Fruit fly (Drosophila melanogaster) whole organism, embryonic: ENCODE results near the gene Polr3H.
A peak's percentile ranks its signal among the peaks of the same experiment; 100 is the strongest.

ENCODE experiments used
- Atf-2 ChIP-seq: fragments of 200-800 bp; sonication (Bioruptor generic); optimal IDR thresholded peaks from 2 replicates; lab custom pipeline; 2016; ENCODE audit warnings: missing biosample characterization, missing genetic modification characterization
- CG10321 ChIP-seq: fragments of 200-800 bp; sonication (Bioruptor generic); IDR thresholded peaks from 2 replicates; pipeline ENCODE4 v1.3.6; 2022; ENCODE audit warnings: missing biosample characterization, missing genetic modification characterization
- CG10431 ChIP-seq: fragments of 200-800 bp; sonication (Bioruptor generic); optimal IDR thresholded peaks from 3 replicates; lab custom pipeline; 2018; ENCODE audit warnings: missing biosample characterization, mild to moderate bottlenecking, missing genetic modification characterization
- CG11247 ChIP-seq: fragments of 200-800 bp; sonication (Bioruptor generic); IDR thresholded peaks from 2 replicates; pipeline ENCODE4 v1.3.6; 2022; ENCODE audit warnings: missing biosample characterization, missing genetic modification characterization
- CG1233 ChIP-seq: fragments of 200-800 bp; sonication (Bioruptor generic); optimal IDR thresholded peaks from 4 replicates; lab custom pipeline; 2018; ENCODE audit warnings: missing biosample characterization, mild to moderate bottlenecking, missing genetic modification characterization
- CG13296 ChIP-seq: fragments of 200-800 bp; sonication (Bioruptor generic); optimal IDR thresholded peaks from 3 replicates; lab custom pipeline; 2018; ENCODE audit warnings: missing biosample characterization, mild to moderate bottlenecking, missing genetic modification characterization
- CG15073 ChIP-seq: fragments of 200-800 bp; sonication (Bioruptor generic); optimal IDR thresholded peaks from 2 replicates; lab custom pipeline; 2016; ENCODE audit warnings: missing biosample characterization, missing genetic modification characterization
- CG1529 ChIP-seq: fragments of 200-800 bp; sonication (Bioruptor generic); optimal IDR thresholded peaks from 3 replicates; lab custom pipeline; 2018; ENCODE audit warnings: missing biosample characterization, missing genetic modification characterization
- CG15696 ChIP-seq: fragments of 200-800 bp; sonication (Bioruptor generic); optimal IDR thresholded peaks from 2 replicates; lab custom pipeline; 2019; ENCODE audit warnings: missing biosample characterization, mild to moderate bottlenecking, missing genetic modification characterization, moderate library complexity
- CG1647 ChIP-seq: fragments of 200-800 bp; sonication (Bioruptor generic); optimal IDR thresholded peaks from 3 replicates; lab custom pipeline; 2016; ENCODE audit warnings: missing biosample characterization, missing genetic modification characterization
- CG16813 ChIP-seq: fragments of 200-800 bp; sonication (Bioruptor generic); IDR thresholded peaks from 3 replicates; pipeline ENCODE4 v1.3.6; 2022; ENCODE audit warnings: missing biosample characterization, missing genetic modification characterization; ENCODE audit not compliant: partially characterized antibody
- CG16863 ChIP-seq: fragments of 200-800 bp; sonication (Bioruptor generic); optimal IDR thresholded peaks from 3 replicates; lab custom pipeline; 2016; ENCODE audit warnings: missing biosample characterization, missing genetic modification characterization
- CG17912 ChIP-seq: fragments of 200-800 bp; sonication (Bioruptor generic); optimal IDR thresholded peaks from 2 replicates; lab custom pipeline; 2018; ENCODE audit warnings: missing biosample characterization, mild to moderate bottlenecking, missing genetic modification characterization
- CG2889 ChIP-seq: fragments of 200-800 bp; sonication (Bioruptor generic); IDR thresholded peaks from 3 replicates; pipeline ENCODE4 v1.3.6; 2022; ENCODE audit warnings: missing biosample characterization, missing genetic modification characterization
- CG30431 ChIP-seq: fragments of 200-800 bp; sonication (Bioruptor generic); optimal IDR thresholded peaks from 2 replicates; lab custom pipeline; 2017; ENCODE audit warnings: missing biosample characterization, missing genetic modification characterization
- CG33557 ChIP-seq: fragments of 200-800 bp; sonication (Bioruptor generic); optimal IDR thresholded peaks from 2 replicates; lab custom pipeline; 2019; ENCODE audit warnings: missing biosample characterization, mild to moderate bottlenecking, missing genetic modification characterization, moderate library complexity
- CG42726 ChIP-seq: fragments of 200-800 bp; sonication (Bioruptor generic); IDR thresholded peaks from 2 replicates; pipeline ENCODE4 v1.3.6; 2022; ENCODE audit warnings: missing biosample characterization, missing genetic modification characterization; ENCODE audit not compliant: partially characterized antibody
- CG4282 ChIP-seq: fragments of 200-800 bp; sonication (Bioruptor generic); optimal IDR thresholded peaks from 2 replicates; lab custom pipeline; 2016; ENCODE audit warnings: missing biosample characterization, missing genetic modification characterization
- CG4360 ChIP-seq: fragments of 200-800 bp; sonication (Bioruptor generic); IDR thresholded peaks from 2 replicates; pipeline ENCODE4 v1.3.6; 2022; ENCODE audit warnings: missing biosample characterization, missing genetic modification characterization
- CG6175 ChIP-seq: fragments of 200-800 bp; sonication (Bioruptor generic); IDR thresholded peaks from 3 replicates; pipeline ENCODE4 v1.3.6; 2022; ENCODE audit warnings: missing biosample characterization, missing genetic modification characterization
- CG8290 ChIP-seq, 3 experiments: fragments of 200-800 bp; sonication (Bioruptor generic); optimal IDR thresholded peaks; 2 replicates each; lab custom pipeline; 2016 to 2019; ENCODE audit warnings: missing biosample characterization in 3 of 3, missing genetic modification characterization in 3 of 3, mild to moderate bottlenecking in 2 of 3, moderate library complexity in 1 of 3
- CG8944 ChIP-seq: fragments of 200-800 bp; sonication (Bioruptor generic); optimal IDR thresholded peaks from 3 replicates; lab custom pipeline; 2016; ENCODE audit warnings: missing biosample characterization, missing genetic modification characterization
- Dip2 ChIP-seq: fragments of 200-800 bp; sonication (Bioruptor generic); IDR thresholded peaks from 2 replicates; pipeline ENCODE4 v1.3.6; 2022; ENCODE audit warnings: missing biosample characterization, missing genetic modification characterization
- Drgx ChIP-seq: fragments of 200-800 bp; sonication (Bioruptor generic); IDR thresholded peaks from 2 replicates; pipeline ENCODE4 v1.3.6; 2022; ENCODE audit warnings: missing biosample characterization, missing genetic modification characterization
- Ets97D ChIP-seq: fragments of 200-800 bp; sonication (Bioruptor generic); optimal IDR thresholded peaks from 3 replicates; lab custom pipeline; 2016; ENCODE audit warnings: missing biosample characterization, missing genetic modification characterization
- Fer3 ChIP-seq: fragments of 200-800 bp; sonication (Bioruptor generic); optimal IDR thresholded peaks from 2 replicates; lab custom pipeline; 2018; ENCODE audit warnings: missing biosample characterization, mild to moderate bottlenecking, missing genetic modification characterization, moderate library complexity
- HLH54F ChIP-seq: fragments of 200-800 bp; sonication (Bioruptor generic); optimal IDR thresholded peaks from 3 replicates; lab custom pipeline; 2016; ENCODE audit warnings: missing biosample characterization, missing genetic modification characterization
- HmgD ChIP-seq: fragments of 200-800 bp; sonication (Bioruptor generic); optimal IDR thresholded peaks from 3 replicates; lab custom pipeline; 2016; ENCODE audit warnings: missing biosample characterization, missing genetic modification characterization
- Optix ChIP-seq: fragments of 200-800 bp; sonication (Bioruptor generic); IDR thresholded peaks from 3 replicates; pipeline ENCODE4 v1.3.6; 2022; ENCODE audit warnings: missing biosample characterization, missing genetic modification characterization
- Sox100B ChIP-seq: fragments of 200-800 bp; sonication (Bioruptor generic); optimal IDR thresholded peaks from 3 replicates; lab custom pipeline; 2018; ENCODE audit warnings: missing biosample characterization, mild to moderate bottlenecking, missing genetic modification characterization
- Sry-β ChIP-seq: fragments of 200-800 bp; sonication (Bioruptor generic); optimal IDR thresholded peaks from 2 replicates; lab custom pipeline; 2018; ENCODE audit warnings: missing biosample characterization, mild to moderate bottlenecking, missing genetic modification characterization, moderate library complexity
- TFAM ChIP-seq: fragments of 200-800 bp; sonication (Bioruptor generic); optimal IDR thresholded peaks from 2 replicates; lab custom pipeline; 2017; ENCODE audit warnings: missing biosample characterization, missing genetic modification characterization, inconsistent platforms
- Trl ChIP-seq, 3 experiments: fragments of >200 bp in 2 of 3; fragments of 200-800 bp in 1 of 3; sonication (Bioruptor generic) in 1 of 3; optimal IDR thresholded peaks; 2 replicates in 1 of 3; 3 replicates in 2 of 3; lab custom pipeline; 2016 to 2017; ENCODE audit warnings: missing biosample characterization in 1 of 3, missing genetic modification characterization in 1 of 3
- btn ChIP-seq: fragments of 200-800 bp; sonication (Bioruptor generic); optimal IDR thresholded peaks from 2 replicates; lab custom pipeline; 2016; ENCODE audit warnings: missing biosample characterization, missing genetic modification characterization
- caup ChIP-seq: fragments of 200-800 bp; sonication (Bioruptor generic); optimal IDR thresholded peaks from 3 replicates; lab custom pipeline; 2017; ENCODE audit warnings: missing biosample characterization, mild to moderate bottlenecking, missing genetic modification characterization, moderate library complexity; ENCODE audit not compliant: severe bottlenecking
- croc ChIP-seq: fragments of 200-800 bp; sonication (Bioruptor generic); conservative IDR thresholded peaks from 3 replicates; pipeline ENCODE4 v1.3.6; 2022; ENCODE audit warnings: missing biosample characterization, missing genetic modification characterization
- crol ChIP-seq: fragments of 200-800 bp; sonication (Bioruptor generic); IDR thresholded peaks from 2 replicates; pipeline ENCODE4 v1.3.6; 2022; ENCODE audit warnings: missing biosample characterization, missing genetic modification characterization
- dan ChIP-seq: fragments of 200-800 bp; sonication (Bioruptor generic); IDR thresholded peaks from 2 replicates; pipeline ENCODE4 v1.3.6; 2022; ENCODE audit warnings: missing biosample characterization, missing genetic modification characterization
- fd96Cb ChIP-seq: fragments of 200-800 bp; sonication (Bioruptor generic); optimal IDR thresholded peaks from 2 replicates; lab custom pipeline; 2018; ENCODE audit warnings: missing biosample characterization, mild to moderate bottlenecking, missing genetic modification characterization, moderate library complexity
- fru ChIP-seq: fragments of >200 bp; optimal IDR thresholded peaks from 2 replicates; lab custom pipeline; 2017
- hbn ChIP-seq: fragments of 200-800 bp; sonication (Bioruptor generic); IDR thresholded peaks from 2 replicates; pipeline ENCODE4 v1.3.6; 2022; ENCODE audit warnings: missing biosample characterization, missing genetic modification characterization; ENCODE audit not compliant: partially characterized antibody
- mirr ChIP-seq: fragments of 200-800 bp; sonication (Bioruptor generic); optimal IDR thresholded peaks from 3 replicates; lab custom pipeline; 2018; ENCODE audit warnings: missing biosample characterization, mild to moderate bottlenecking, missing genetic modification characterization
- nmo ChIP-seq: fragments of 200-800 bp; sonication (Bioruptor generic); optimal IDR thresholded peaks from 2 replicates; lab custom pipeline; 2018; ENCODE audit warnings: missing biosample characterization, mild to moderate bottlenecking, missing genetic modification characterization, moderate library complexity
- p53 ChIP-seq: fragments of 200-800 bp; sonication (Bioruptor generic); optimal IDR thresholded peaks from 2 replicates; lab custom pipeline; 2016; ENCODE audit warnings: missing biosample characterization, missing genetic modification characterization
- psq ChIP-seq: fragments of 200-800 bp; sonication (Bioruptor generic); optimal IDR thresholded peaks from 2 replicates; lab custom pipeline; 2017; ENCODE audit warnings: missing biosample characterization, missing genetic modification characterization
- sens-2 ChIP-seq: fragments of 200-800 bp; sonication (Bioruptor generic); IDR thresholded peaks from 2 replicates; pipeline ENCODE4 v1.3.6; 2022; ENCODE audit warnings: missing biosample characterization, missing genetic modification characterization
- seq ChIP-seq: fragments of 200-800 bp; sonication (Bioruptor generic); IDR thresholded peaks from 2 replicates; pipeline ENCODE4 v1.3.6; 2022; ENCODE audit warnings: missing biosample characterization, missing genetic modification characterization
- stc ChIP-seq: fragments of 200-800 bp; sonication (Bioruptor generic); IDR thresholded peaks from 2 replicates; pipeline ENCODE4 v1.3.6; 2022; ENCODE audit warnings: missing biosample characterization, missing genetic modification characterization
- tna ChIP-seq: fragments of 200-800 bp; sonication (Bioruptor generic); IDR thresholded peaks from 2 replicates; pipeline ENCODE4 v1.3.6; 2022; ENCODE audit warnings: missing biosample characterization, missing genetic modification characterization; ENCODE audit not compliant: partially characterized antibody
- trh ChIP-seq: fragments of 200-800 bp; sonication (Bioruptor generic); optimal IDR thresholded peaks from 2 replicates; lab custom pipeline; 2016; ENCODE audit warnings: missing biosample characterization, missing genetic modification characterization
- zfh1 ChIP-seq: fragments of 200-800 bp; sonication (Bioruptor generic); IDR thresholded peaks from 3 replicates; pipeline ENCODE4 v1.3.6; 2022; ENCODE audit warnings: missing biosample characterization, missing genetic modification characterization

The Polr3H gene

dm6 chr3L:11680298-11680697 is 31.7 kb downstream of the Polr3H start, which contains the start of gene CG32085 (continued):
- TF ChIP-seq CG33557 (GFP tag; lab: Kevin White, UChicago), result no peak
- no peak for TF ChIP-seq psq
- TF ChIP-seq CG8290 (GFP tag; optimal IDR thresholded peaks at IDR 0.05; lab: Kevin White, UChicago), result no peak
- TF ChIP-seq CG8290 (tag; optimal IDR thresholded peaks at IDR 0.05; lab: Kevin White, UChicago), result peak in 1 of 2 experiments; percentile 92
- TF ChIP-seq sens-2, result no peak
- TF ChIP-seq zfh1, result peak; percentile 67; the same call in 2 of the 3 replicates
- no peak for TF ChIP-seq nmo (GFP tag; lab: Kevin White, UChicago)
- no peak for TF ChIP-seq Dip2
- TF ChIP-seq fd96Cb (tag; lab: Kevin White, UChicago), result peak; percentile 11
- no peak for TF ChIP-seq tna (GFP tag; lab: Robert Waterston, UW)
- TF ChIP-seq Sry-β, result no peak
- TF ChIP-seq Ets97D (GFP tag; lab: Kevin White, UChicago), result peak; percentile 17
- TF ChIP-seq CG1233 (GFP tag; lab: Kevin White, UChicago), result peak; percentile 29
- no peak; the same call in 1 of the 2 replicates for TF ChIP-seq dan
- peak; percentile 42; the same call in 1 of the 2 replicates for TF ChIP-seq crol (GFP tag; lab: Robert Waterston, UW)
- TF ChIP-seq p53 (GFP tag; lab: Kevin White, UChicago), result peak; percentile 6
- peak; percentile 71 for TF ChIP-seq caup
- TF ChIP-seq CG17912 (GFP tag; lab: Kevin White, UChicago), result no peak
- no peak for TF ChIP-seq CG16813 (GFP tag; lab: Robert Waterston, UW)
- TF ChIP-seq Drgx (GFP tag; lab: Robert Waterston, UW), result peak; percentile 75
- no peak for TF ChIP-seq CG15696 (tag; lab: Kevin White, UChicago)
- no peak for TF ChIP-seq CG4282
- no peak for TF ChIP-seq CG10321 (GFP tag; lab: Robert Waterston, UW)
- TF ChIP-seq TFAM (GFP tag; lab: Kevin White, UChicago), result no peak
- TF ChIP-seq btn (GFP tag; lab: Kevin White, UChicago), result no peak
- no peak for TF ChIP-seq hbn (GFP tag; lab: Robert Waterston, UW)
- TF ChIP-seq Atf-2 (GFP tag; lab: Kevin White, UChicago), result no peak
- no peak for TF ChIP-seq CG10431 (GFP tag; lab: Kevin White, UChicago)
- TF ChIP-seq CG4360 (GFP tag; lab: Robert Waterston, UW), result no peak
- TF ChIP-seq CG11247 (GFP tag; lab: Robert Waterston, UW), result peak; percentile 77
- peak; percentile 37; the same call in 1 of the 2 replicates for TF ChIP-seq seq (GFP tag; lab: Robert Waterston, UW)
- TF ChIP-seq CG1529 (GFP tag; lab: Kevin White, UChicago), result no peak
- TF ChIP-seq Trl (optimal IDR thresholded peaks at IDR 0.05; lab: Kevin White, UChicago), result peak; percentile 60 to 61
- TF ChIP-seq Trl (GFP tag; optimal IDR thresholded peaks at IDR 0.05; lab: Kevin White, UChicago), result peak; percentile 88
- no peak for TF ChIP-seq trh (GFP tag; lab: Kevin White, UChicago)
- peak; percentile 4 for TF ChIP-seq CG1647 (GFP tag; lab: Kevin White, UChicago)
- no peak for TF ChIP-seq fru
- peak; percentile 66; the same call in 1 of the 3 replicates for TF ChIP-seq CG6175 (GFP tag; lab: Robert Waterston, UW)
- no peak for TF ChIP-seq HmgD (GFP tag; lab: Kevin White, UChicago)
- peak; percentile 52 for TF ChIP-seq CG16863 (GFP tag; lab: Kevin White, UChicago)
- TF ChIP-seq CG8944 (GFP tag; lab: Kevin White, UChicago), result peak; percentile 61
- TF ChIP-seq Sox100B (GFP tag; lab: Kevin White, UChicago), result no peak
- 0 out of 3 replicates have a peak, but pooled peaks have one; percentile 59 for TF ChIP-seq CG2889 (GFP tag; lab: Robert Waterston, UW)
- peak; percentile 51 for TF ChIP-seq Fer3 (tag; lab: Kevin White, UChicago)
- no peak for TF ChIP-seq CG15073 (GFP tag; lab: Kevin White, UChicago)
- TF ChIP-seq CG42726, result no peak
- peak; percentile 61 for TF ChIP-seq CG13296 (GFP tag; lab: Kevin White, UChicago)
- TF ChIP-seq CG30431 (GFP tag; lab: Kevin White, UChicago), result no peak
- TF ChIP-seq Optix, result no peak
- peak; percentile 54 for TF ChIP-seq HLH54F
- peak; percentile 10 for TF ChIP-seq mirr (GFP tag; lab: Kevin White, UChicago)
- peak; percentile 22; the same call in 1 of the 3 replicates for TF ChIP-seq croc (GFP tag; lab: Robert Waterston, UW)
- TF ChIP-seq stc, result peak; percentile 53; the same call in 1 of the 2 replicates
